Fruit fly (Drosophila melanogaster) whole organism, prepupa: ENCODE results near the gene Orct2.

Source experiments
- Blimp-1 ChIP-seq: fragments of 200-800 bp; sonication (Bioruptor generic); optimal IDR thresholded peaks from 3 replicates; lab custom pipeline; 2017; ENCODE audit warnings: missing biosample characterization, missing genetic modification characterization, mild to moderate bottlenecking, moderate library complexity, missing genetic modification reagents
- CG10631 ChIP-seq: fragments of 200-800 bp; sonication (Bioruptor generic); optimal IDR thresholded peaks from 2 replicates; lab custom pipeline; 2016; ENCODE audit warnings: missing biosample characterization, missing genetic modification characterization
- CG10669 ChIP-seq: fragments of 200-800 bp; sonication (Bioruptor generic); optimal IDR thresholded peaks from 3 replicates; lab custom pipeline; 2018; ENCODE audit warnings: missing biosample characterization, mild to moderate bottlenecking, missing genetic modification characterization, moderate library complexity
- CG11902 ChIP-seq: fragments of 200-800 bp; sonication (Bioruptor generic); optimal IDR thresholded peaks from 3 replicates; lab custom pipeline; 2016; ENCODE audit warnings: missing biosample characterization, missing genetic modification characterization
- CG15336 ChIP-seq: fragments of 200-800 bp; sonication (Bioruptor generic); IDR thresholded peaks from 2 replicates; pipeline ENCODE4 v1.3.6; 2022; ENCODE audit warnings: missing biosample characterization, missing genetic modification characterization
- CG1621 ChIP-seq: fragments of 200-800 bp; sonication (Bioruptor generic); optimal IDR thresholded peaks from 3 replicates; lab custom pipeline; 2018; ENCODE audit warnings: missing biosample characterization, mild to moderate bottlenecking, missing genetic modification characterization
- CG16779 ChIP-seq: fragments of 200-800 bp; sonication (Bioruptor generic); optimal IDR thresholded peaks from 3 replicates; lab custom pipeline; 2017; ENCODE audit warnings: missing biosample characterization, mild to moderate bottlenecking, missing genetic modification characterization
- CG3032 ChIP-seq: fragments of 200-800 bp; optimal IDR thresholded peaks from 2 replicates; lab custom pipeline; 2019; ENCODE audit warnings: missing biosample characterization, mild to moderate bottlenecking, missing genetic modification characterization, moderate library complexity
- CG4318 ChIP-seq: fragments of 200-800 bp; sonication (Bioruptor generic); optimal IDR thresholded peaks from 3 replicates; lab custom pipeline; 2017; ENCODE audit warnings: missing biosample characterization, mild to moderate bottlenecking, missing genetic modification characterization
- CG6163 ChIP-seq: fragments of 200-800 bp; sonication (Bioruptor generic); IDR thresholded peaks from 3 replicates; pipeline ENCODE4 v1.3.6; 2022; ENCODE audit warnings: missing biosample characterization, missing genetic modification characterization
- CG6276 ChIP-seq: fragments of 200-800 bp; sonication (Bioruptor generic); optimal IDR thresholded peaks from 2 replicates; lab custom pipeline; 2017; ENCODE audit warnings: missing biosample characterization, mild to moderate bottlenecking, missing genetic modification characterization
- CG6792 ChIP-seq: fragments of 200-800 bp; sonication (Bioruptor generic); optimal IDR thresholded peaks from 3 replicates; lab custom pipeline; 2016; ENCODE audit warnings: missing biosample characterization, missing genetic modification characterization
- CG8319 ChIP-seq: fragments of 200-800 bp; sonication (Bioruptor generic); optimal IDR thresholded peaks from 3 replicates; lab custom pipeline; 2016; ENCODE audit warnings: missing biosample characterization, missing genetic modification characterization
- CG9139 ChIP-seq: fragments of 200-800 bp; sonication (Bioruptor generic); optimal IDR thresholded peaks from 3 replicates; lab custom pipeline; 2017; ENCODE audit warnings: missing biosample characterization, mild to moderate bottlenecking, missing genetic modification characterization
- Eip78C ChIP-seq: fragments of 200-800 bp; sonication (Bioruptor generic); peaks from one replicate; lab custom pipeline; 2016; ENCODE audit warnings: missing biosample characterization, missing genetic modification characterization
- Eip93F ChIP-seq: fragments of 200-800 bp; sonication (Bioruptor generic); optimal IDR thresholded peaks from 2 replicates; lab custom pipeline; 2016; ENCODE audit warnings: missing biosample characterization, mild to moderate bottlenecking, missing genetic modification characterization
- Ets21C ChIP-seq: fragments of 200-800 bp; sonication (Bioruptor generic); optimal IDR thresholded peaks from 3 replicates; lab custom pipeline; 2016; ENCODE audit warnings: missing biosample characterization, missing genetic modification characterization
- Ets96B ChIP-seq: fragments of 200-800 bp; optimal IDR thresholded peaks from 2 replicates; lab custom pipeline; 2019; ENCODE audit warnings: missing biosample characterization, mild to moderate bottlenecking, missing genetic modification characterization, moderate library complexity
- Gug ChIP-seq: fragments of 200-800 bp; sonication (Bioruptor generic); IDR thresholded peaks from 2 replicates; pipeline ENCODE4 v1.3.6; 2022; ENCODE audit warnings: missing biosample characterization, missing genetic modification characterization
- Hr4 ChIP-seq: fragments of 200-800 bp; sonication (Bioruptor generic); optimal IDR thresholded peaks from 3 replicates; lab custom pipeline; 2016; ENCODE audit warnings: missing biosample characterization, missing genetic modification characterization
- Met ChIP-seq: fragments of 200-800 bp; sonication (Bioruptor generic); optimal IDR thresholded peaks from 3 replicates; lab custom pipeline; 2016; ENCODE audit warnings: missing biosample characterization, missing genetic modification characterization
- OdsH ChIP-seq: fragments of 200-800 bp; sonication (Bioruptor generic); optimal IDR thresholded peaks from 3 replicates; lab custom pipeline; 2016; ENCODE audit warnings: missing biosample characterization, missing genetic modification characterization
- Smox ChIP-seq: fragments of 200-800 bp; sonication (Bioruptor generic); optimal IDR thresholded peaks from 3 replicates; lab custom pipeline; 2016; ENCODE audit warnings: missing biosample characterization, missing genetic modification characterization
- Sox14 ChIP-seq: fragments of 200-800 bp; sonication (Bioruptor generic); optimal IDR thresholded peaks from 3 replicates; lab custom pipeline; 2016; ENCODE audit warnings: missing biosample characterization, missing genetic modification characterization
- achi ChIP-seq: fragments of 200-800 bp; sonication (Bioruptor generic); optimal IDR thresholded peaks from 3 replicates; lab custom pipeline; 2016; ENCODE audit warnings: missing biosample characterization, missing genetic modification characterization
- acj6 ChIP-seq: fragments of 200-800 bp; sonication (Bioruptor generic); optimal IDR thresholded peaks from 3 replicates; lab custom pipeline; 2016; ENCODE audit warnings: missing biosample characterization, missing genetic modification characterization
- cyc ChIP-seq: fragments of 200-800 bp; sonication (Bioruptor generic); optimal IDR thresholded peaks from 3 replicates; lab custom pipeline; 2016; ENCODE audit warnings: missing biosample characterization, missing genetic modification characterization
- dac ChIP-seq: fragments of 200-800 bp; sonication (Bioruptor generic); optimal IDR thresholded peaks from 2 replicates; lab custom pipeline; 2017; ENCODE audit warnings: missing biosample characterization, mild to moderate bottlenecking, missing genetic modification characterization
- dsx ChIP-seq: fragments of 200-800 bp; optimal IDR thresholded peaks from 3 replicates; lab custom pipeline; 2019; ENCODE audit warnings: missing biosample characterization, mild to moderate bottlenecking, missing genetic modification characterization, moderate library complexity; ENCODE audit not compliant: poor library complexity, severe bottlenecking
- esn ChIP-seq: fragments of 200-800 bp; sonication (Bioruptor generic); optimal IDR thresholded peaks from 2 replicates; lab custom pipeline; 2016; ENCODE audit warnings: missing biosample characterization, mild to moderate bottlenecking, missing genetic modification characterization, moderate library complexity
- fd85E ChIP-seq: fragments of 200-800 bp; sonication (Bioruptor generic); optimal IDR thresholded peaks from 3 replicates; lab custom pipeline; 2016; ENCODE audit warnings: missing biosample characterization, missing genetic modification characterization
- fkh ChIP-seq: fragments of 200-800 bp; sonication (Bioruptor generic); optimal IDR thresholded peaks from 3 replicates; lab custom pipeline; 2017; ENCODE audit warnings: missing biosample characterization, mild to moderate bottlenecking, missing genetic modification characterization, moderate library complexity
- lz ChIP-seq: fragments of 200-800 bp; sonication (Bioruptor generic); optimal IDR thresholded peaks from 3 replicates; lab custom pipeline; 2016; ENCODE audit warnings: missing biosample characterization, missing genetic modification characterization
- salr ChIP-seq, 2 experiments: fragments of 200-800 bp; sonication (Bioruptor generic); optimal IDR thresholded peaks; 3 replicates each; lab custom pipeline; 2016 to 2018; ENCODE audit warnings: missing biosample characterization in 2 of 2, missing genetic modification characterization in 2 of 2, mild to moderate bottlenecking in 1 of 2
- spab ChIP-seq: fragments of 200-800 bp; sonication (Bioruptor generic); optimal IDR thresholded peaks from 2 replicates; lab custom pipeline; 2017; ENCODE audit warnings: missing biosample characterization, mild to moderate bottlenecking, missing genetic modification characterization, missing genetic modification reagents
- ss ChIP-seq, 2 experiments: fragments of 200-800 bp; sonication (Bioruptor generic); optimal IDR thresholded peaks; 2 replicates in 1 of 2; 3 replicates in 1 of 2; lab custom pipeline; 2017 to 2018; ENCODE audit warnings: mild to moderate bottlenecking in 2 of 2, missing biosample characterization in 2 of 2, missing genetic modification characterization in 2 of 2, moderate library complexity in 1 of 2
- svp ChIP-seq: fragments of 200-800 bp; sonication (Bioruptor generic); peaks from one replicate; lab custom pipeline; 2016; ENCODE audit warnings: missing biosample characterization, missing genetic modification characterization
- topi ChIP-seq: fragments of 200-800 bp; sonication (Bioruptor generic); optimal IDR thresholded peaks from 3 replicates; lab custom pipeline; 2016; ENCODE audit warnings: missing biosample characterization, missing genetic modification characterization
- vri ChIP-seq: fragments of 200-800 bp; sonication (Bioruptor generic); optimal IDR thresholded peaks from 3 replicates; lab custom pipeline; 2016; ENCODE audit warnings: missing biosample characterization, mild to moderate bottlenecking, missing genetic modification characterization

Orct2 gene

dm6 chr3R:24289768-24290349 is 17.0 kb downstream of the Orct2 start, which contains the start of the genes CG34290 and Uck (continued):
- TF ChIP-seq CG10669 (GFP tag; lab: Kevin White, UChicago) (peak; percentile 52), Gug (GFP tag; lab: Robert Waterston, UW) (no peak), CG6276 (GFP tag; lab: Kevin White, UChicago) (no peak), Met (no peak), acj6 (peak; percentile 46), CG10631 (GFP tag; lab: Kevin White, UChicago) (peak; percentile 6), topi (GFP tag; lab: Kevin White, UChicago) (peak; percentile 62), svp (peak; percentile 75), CG11902 (GFP tag; lab: Kevin White, UChicago) (peak; percentile 6), Eip93F (GFP tag; lab: Kevin White, UChicago) (no peak), CG3032 (tag; lab: Kevin White, UChicago) (peak; percentile 39), CG1621 (tag; lab: Kevin White, UChicago) (peak; percentile 65), CG8319 (no peak), Blimp-1 (GFP tag; lab: Kevin White, UChicago) (peak; percentile 41), CG6792 (peak; percentile 48), dsx (GFP tag; lab: Kevin White, UChicago) (peak; percentile 34), fkh (GFP tag; lab: Kevin White, UChicago) (peak; percentile 79), Eip78C (GFP tag; lab: Kevin White, UChicago) (peak; percentile 76), dac (GFP tag; lab: Kevin White, UChicago) (no peak), Sox14 (GFP tag; lab: Kevin White, UChicago) (peak; percentile 52), ss (GFP tag; optimal IDR thresholded peaks at IDR 0.05; lab: Kevin White, UChicago) (peak in 1 of 2 experiments; percentile 73), esn (GFP tag; lab: Kevin White, UChicago) (peak; percentile 74), CG16779 (no peak), spab (GFP tag; lab: Kevin White, UChicago) (peak; percentile 33), Hr4 (GFP tag; lab: Kevin White, UChicago) (peak; percentile 14), cyc (peak; percentile 60), vri (peak; percentile 54), lz (GFP tag; lab: Kevin White, UChicago) (peak; percentile 66), fd85E (GFP tag; lab: Kevin White, UChicago) (no peak), OdsH (peak; percentile 53), salr (GFP tag; optimal IDR thresholded peaks at IDR 0.05; lab: Kevin White, UChicago) (peak in 1 of 2 experiments; percentile 74), Ets96B (peak; percentile 28), CG9139 (GFP tag; lab: Kevin White, UChicago) (peak; percentile 61), CG15336 (GFP tag; lab: Robert Waterston, UW) (no peak), achi (GFP tag; lab: Kevin White, UChicago) (peak; percentile 14), Smox (GFP tag; lab: Kevin White, UChicago) (no peak)

DNA sequence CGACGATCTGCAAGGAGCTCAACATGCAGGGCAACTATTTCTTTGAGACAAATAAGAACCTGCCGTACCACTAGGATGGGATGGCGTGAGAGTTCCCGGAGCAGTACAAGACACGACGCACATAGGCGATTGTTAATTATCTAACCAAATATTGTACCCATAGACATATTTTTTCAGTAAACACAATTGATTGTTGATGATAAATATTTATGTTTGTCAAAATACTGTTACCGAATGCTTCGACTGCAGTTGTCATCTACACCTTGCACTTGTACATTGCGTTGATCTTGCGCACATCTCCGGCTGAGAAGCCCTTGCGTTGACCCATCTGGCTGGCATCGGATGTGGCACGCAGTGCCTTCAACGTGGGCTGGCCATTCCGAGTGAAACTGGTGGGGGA is 20.3 kb downstream of the Orct2 start:
- TF ChIP-seq CG4318 (no peak), CG11902 (GFP tag; lab: Kevin White, UChicago) (no peak), fkh (GFP tag; lab: Kevin White, UChicago) (peak; percentile 50), Ets21C (GFP tag; lab: Kevin White, UChicago) (no peak), CG16779 (no peak), CG6163 (GFP tag; lab: Robert Waterston, UW) (no peak)
- TF ChIP-seq, all 60 proteins: peak for 1
